Worm (Caenorhabditis elegans): Measurements from ENCODE around the gene ccch-3.

DNA sequence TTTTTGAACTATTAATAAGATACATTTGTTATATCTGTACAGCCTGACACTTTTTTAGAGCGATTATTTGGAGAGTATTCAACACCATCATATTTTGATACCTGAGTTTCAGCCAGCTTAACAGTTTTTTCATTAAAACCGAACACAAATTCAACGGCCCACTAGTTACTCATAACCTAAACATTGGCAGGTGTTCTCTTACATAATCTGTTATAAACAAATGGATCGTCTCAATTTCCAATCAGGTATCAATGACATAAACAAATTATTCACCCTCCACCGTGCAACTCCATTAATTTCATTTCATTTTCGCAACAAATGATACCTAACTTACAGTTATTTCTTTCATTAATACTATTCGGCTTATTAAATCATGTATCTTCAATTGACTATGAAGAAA lies 48.5 kb downstream of the ccch-3 start, which contains the start of gene cubn-1:
- TF ChIP-seq nhr-232 (tag; optimal IDR thresholded peaks at IDR 0.05) (no peak), eyg-1 (tag; optimal IDR thresholded peaks at IDR 0.05) (no peak), pag-3 (tag; optimal IDR thresholded peaks at IDR 0.05; ENCODE audit: borderline replicate concordance) (no peak), unc-55 (GFP tag; optimal IDR thresholded peaks at IDR 0.05) (no peak), sox-4 (tag; optimal IDR thresholded peaks at IDR 0.05) (no peak), pha-4 (tag; optimal IDR thresholded peaks at IDR 0.05) (no peak), ceh-19 (GFP tag; optimal IDR thresholded peaks at IDR 0.05) (no peak), mec-3 (tag; optimal IDR thresholded peaks at IDR 0.05; ENCODE audit: borderline replicate concordance) (no peak), fkh-10 (GFP tag; optimal IDR thresholded peaks at IDR 0.05) (no peak), nhr-11 (tag; optimal IDR thresholded peaks at IDR 0.05) (no peak), hlh-30 (tag; optimal IDR thresholded peaks at IDR 0.05; ENCODE audit: insufficient read depth) (no peak), hlh-6 (tag; optimal IDR thresholded peaks at IDR 0.05) (no peak), elt-2 (tag; optimal IDR thresholded peaks at IDR 0.05) (no peak)

Data from whole organism, late embryonic.